Worm (Caenorhabditis elegans): ENCODE data around the gene lgl-1.

lgl-1 gene

DNA sequence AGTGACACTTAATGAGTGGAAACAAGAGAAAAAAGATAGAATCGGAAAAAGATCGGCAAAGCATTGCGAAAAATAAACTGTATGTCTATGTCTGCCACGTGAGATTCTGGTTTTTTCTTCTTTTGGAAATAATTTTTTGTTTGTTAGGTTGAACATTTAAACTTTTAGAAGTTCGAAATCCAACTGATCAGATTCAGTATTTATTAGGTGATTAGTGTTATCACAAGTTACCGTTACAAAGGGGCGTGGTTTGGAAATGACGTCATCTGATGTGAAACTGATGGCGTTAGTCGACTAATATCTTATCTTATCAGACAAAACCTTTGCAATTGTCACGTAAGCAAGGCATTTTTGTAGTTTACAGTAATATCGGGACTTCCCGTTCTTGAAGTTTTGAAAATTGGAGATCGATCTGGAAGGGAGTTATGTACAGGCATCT lies 6.6 kb downstream of the lgl-1 start (continued):
- no peak for TF ChIP-seq fos-1 (tag; optimal IDR thresholded peaks at IDR 0.05)
- no peak for TF ChIP-seq zfp-2 (tag; optimal IDR thresholded peaks at IDR 0.05)
- no peak for TF ChIP-seq T20F7.1 (GFP tag; optimal IDR thresholded peaks at IDR 0.05)
- TF ChIP-seq spr-1 (tag; optimal IDR thresholded peaks at IDR 0.05) = no peak
- TF ChIP-seq ztf-7 (tag; optimal IDR thresholded peaks at IDR 0.05) = peak; percentile 11
- no peak for TF ChIP-seq F44E2.7 (GFP tag; IDR thresholded peaks at IDR 0.05)
- TF ChIP-seq nhr-237 (tag; optimal IDR thresholded peaks at IDR 0.05) = no peak
- no peak for TF ChIP-seq D1046.2 (GFP tag; IDR thresholded peaks at IDR 0.05)
- no peak for TF ChIP-seq lin-39 (tag; optimal IDR thresholded peaks at IDR 0.05)
- TF ChIP-seq mdl-1 (tag; optimal IDR thresholded peaks at IDR 0.05) = peak; percentile 61 to 85
- TF ChIP-seq mxl-2 (GFP tag; conservative IDR thresholded peaks at IDR 0.05) = no peak
- TF ChIP-seq hlh-30 (tag; optimal IDR thresholded peaks at IDR 0.05; ENCODE audit: insufficient read depth) = peak; percentile 74
- TF ChIP-seq ceh-44 (GFP tag; IDR thresholded peaks at IDR 0.05) = no peak
- TF ChIP-seq mxl-3 (GFP tag; optimal IDR thresholded peaks at IDR 0.05) = peak; percentile 53
- no peak for TF ChIP-seq F49E8.2 (tag; optimal IDR thresholded peaks at IDR 0.05; ENCODE audit: borderline replicate concordance)
- TF ChIP-seq egl-43 (GFP tag; IDR thresholded peaks at IDR 0.05) = no peak
- no peak for TF ChIP-seq zip-2 (tag; optimal IDR thresholded peaks at IDR 0.05)
- no peak for TF ChIP-seq tag-97 (GFP tag; IDR thresholded peaks at IDR 0.05)
- no peak for TF ChIP-seq arid-1 (GFP tag; conservative IDR thresholded peaks at IDR 0.05)
- 0 out of 2 replicates have a peak, but pooled peaks have one; percentile 14 for TF ChIP-seq lin-1 (GFP tag; IDR thresholded peaks at IDR 0.05)
- TF ChIP-seq skn-1 (tag; optimal IDR thresholded peaks at IDR 0.05) = no peak
- no peak for TF ChIP-seq snpc-1.2 (GFP tag; IDR thresholded peaks at IDR 0.05)
- TF ChIP-seq Y75B8A.6 (GFP tag; IDR thresholded peaks at IDR 0.05) = no peak
- no peak for TF ChIP-seq madf-9 (GFP tag; conservative IDR thresholded peaks at IDR 0.05)
- no peak for TF ChIP-seq ceh-62 (tag; optimal IDR thresholded peaks at IDR 0.05)
- TF ChIP-seq unc-130 (GFP tag; optimal IDR thresholded peaks at IDR 0.05) = no peak
- TF ChIP-seq pqm-1 (tag; optimal IDR thresholded peaks at IDR 0.05) = no peak
- TF ChIP-seq attf-4 (tag; optimal IDR thresholded peaks at IDR 0.05) = no peak
- no peak for TF ChIP-seq rbr-2 (tag; optimal IDR thresholded peaks at IDR 0.05)
- no peak for TF ChIP-seq set-16 (GFP tag; IDR thresholded peaks at IDR 0.05)
- no peak for TF ChIP-seq R02D3.7 (tag; optimal IDR thresholded peaks at IDR 0.05)
- no peak for TF ChIP-seq php-3 (GFP tag; IDR thresholded peaks at IDR 0.05)
- TF ChIP-seq gei-8 (GFP tag; optimal IDR thresholded peaks at IDR 0.05) = no peak
- TF ChIP-seq mes-2 (tag; optimal IDR thresholded peaks at IDR 0.05; ENCODE audit: poor library complexity, severe bottlenecking) = no peak
- TF ChIP-seq snpc-4 (tag; optimal IDR thresholded peaks at IDR 0.05) = no peak
- no peak for TF ChIP-seq nhr-6 (tag; optimal IDR thresholded peaks at IDR 0.05)
- no peak for TF ChIP-seq dmd-9 (GFP tag; IDR thresholded peaks at IDR 0.05)
- TF ChIP-seq mdt-29 (GFP tag; IDR thresholded peaks at IDR 0.05) = no peak
- no peak for TF ChIP-seq tra-1 (GFP tag; IDR thresholded peaks at IDR 0.05)
- TF ChIP-seq Y48G9A.11 (GFP tag; IDR thresholded peaks at IDR 0.05) = no peak
- no peak for TF ChIP-seq nhr-11 (tag; optimal IDR thresholded peaks at IDR 0.05)
- peak; percentile 57 for TF ChIP-seq nhr-25 (tag; optimal IDR thresholded peaks at IDR 0.05; ENCODE audit: borderline replicate concordance, insufficient read depth)
- no peak for TF ChIP-seq saeg-2 (GFP tag; IDR thresholded peaks at IDR 0.05)
- TF ChIP-seq fkh-10 (GFP tag; optimal IDR thresholded peaks at IDR 0.05) = no peak
- TF ChIP-seq nhr-76 (tag; optimal IDR thresholded peaks at IDR 0.05) = no peak
- no peak for TF ChIP-seq unc-39 (tag; optimal IDR thresholded peaks at IDR 0.05)
- TF ChIP-seq lim-7 (GFP tag; IDR thresholded peaks at IDR 0.05) = no peak
- TF ChIP-seq hif-1 (tag; optimal IDR thresholded peaks at IDR 0.05) = peak; percentile 79 to 94
- no peak for TF ChIP-seq ceh-82 (tag; optimal IDR thresholded peaks at IDR 0.05)
- no peak for TF ChIP-seq nhr-102 (tag; optimal IDR thresholded peaks at IDR 0.05)
- no peak for TF ChIP-seq ZK546.5 (tag; optimal IDR thresholded peaks at IDR 0.05)
- no peak for TF ChIP-seq zfp-3 (GFP tag; conservative IDR thresholded peaks at IDR 0.05)

Measured in whole organism, L4 larva.